Fruit fly (Drosophila melanogaster): Measurements from ENCODE around the gene CG8349.

DNA sequence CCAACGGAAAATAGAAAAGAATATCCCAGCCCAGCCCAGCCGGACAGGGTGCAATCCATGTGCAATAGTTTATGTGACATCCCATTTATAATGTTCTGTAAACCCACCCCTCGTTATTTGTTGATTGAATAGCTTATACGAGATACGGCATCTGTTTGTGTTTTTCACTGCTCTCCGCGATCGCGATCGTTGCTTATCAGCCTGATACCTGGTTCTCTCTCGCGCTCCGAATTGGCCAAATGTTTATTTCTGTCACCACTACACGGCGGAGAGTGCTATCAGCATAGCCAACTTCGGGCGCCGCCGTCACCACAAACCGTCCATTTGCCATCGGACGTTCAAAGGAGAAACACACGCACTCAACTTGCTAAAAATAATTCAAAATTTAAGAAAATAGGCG, 1.7 kb upstream of the CG8349 start, which contains the start of gene CG8353:
- TF ChIP-seq CTCF (optimal IDR thresholded peaks at IDR 0.05) (no peak), CG8478 (optimal IDR thresholded peaks at IDR 0.05) (no peak)
